Worm (Caenorhabditis elegans) whole organism, early embryonic: ENCODE data around the gene kin-20.

Source experiments
- B0310.2 ChIP-seq: sonication (generic microtip); optimal IDR thresholded peaks from 2 replicates; lab custom pipeline; 2016; ENCODE audit warnings: mild to moderate bottlenecking, missing genetic modification characterization, missing compliant biosample characterization
- aly-1 ChIP-seq: sonication (generic microtip); optimal IDR thresholded peaks from 2 replicates; lab custom pipeline; 2016; ENCODE audit warnings: missing genetic modification characterization, missing compliant biosample characterization
- ama-1 ChIP-seq: fragments of 150-350 bp; optimal IDR thresholded peaks from 2 replicates; lab custom pipeline; 2014
- ceh-13 ChIP-seq: fragments of 200-800 bp; sonication (Bioruptor generic); optimal IDR thresholded peaks from 2 replicates; lab custom pipeline; 2018; ENCODE audit warnings: mild to moderate bottlenecking, missing genetic modification characterization, missing compliant biosample characterization
- ceh-36 ChIP-seq: sonication (generic microtip); optimal IDR thresholded peaks from 2 replicates; lab custom pipeline; 2016; ENCODE audit warnings: missing genetic modification characterization, inconsistent platforms, missing compliant biosample characterization
- ets-7 ChIP-seq: sonication (generic microtip); optimal IDR thresholded peaks from 2 replicates; lab custom pipeline; 2016; ENCODE audit warnings: missing genotype, missing genetic modification characterization, missing compliant biosample characterization
- flt-1 ChIP-seq: fragments of 200-800 bp; sonication (Bioruptor generic); IDR thresholded peaks from 2 replicates; pipeline ENCODE4 v1.3.6; 2022; ENCODE audit warnings: missing genetic modification characterization, missing compliant biosample characterization
- hmbx-1 ChIP-seq: sonication (generic microtip); optimal IDR thresholded peaks from 2 replicates; lab custom pipeline; 2016; ENCODE audit warnings: mild to moderate bottlenecking, missing genetic modification characterization, missing compliant biosample characterization
- hmg-4 ChIP-seq: fragments of 200-800 bp; sonication (Bioruptor generic); optimal IDR thresholded peaks from 2 replicates; lab custom pipeline; 2018; ENCODE audit warnings: mild to moderate bottlenecking, missing genetic modification characterization, missing compliant biosample characterization
- pes-1 ChIP-seq: fragments of 200-800 bp; sonication (Bioruptor generic); IDR thresholded peaks from 2 replicates; pipeline ENCODE4 v1.3.6; 2022; ENCODE audit warnings: missing genetic modification reagents, missing genetic modification characterization, missing compliant biosample characterization
- scrt-1 ChIP-seq: fragments of 200-800 bp; sonication (Bioruptor generic); IDR thresholded peaks from 2 replicates; pipeline ENCODE4 v1.3.6; 2022; ENCODE audit warnings: missing genetic modification characterization, missing compliant biosample characterization
- tbx-11 ChIP-seq: fragments of 200-800 bp; sonication (Bioruptor generic); IDR thresholded peaks from 2 replicates; pipeline ENCODE4 v1.3.6; 2022; ENCODE audit warnings: missing genetic modification characterization, missing compliant biosample characterization

DNA sequence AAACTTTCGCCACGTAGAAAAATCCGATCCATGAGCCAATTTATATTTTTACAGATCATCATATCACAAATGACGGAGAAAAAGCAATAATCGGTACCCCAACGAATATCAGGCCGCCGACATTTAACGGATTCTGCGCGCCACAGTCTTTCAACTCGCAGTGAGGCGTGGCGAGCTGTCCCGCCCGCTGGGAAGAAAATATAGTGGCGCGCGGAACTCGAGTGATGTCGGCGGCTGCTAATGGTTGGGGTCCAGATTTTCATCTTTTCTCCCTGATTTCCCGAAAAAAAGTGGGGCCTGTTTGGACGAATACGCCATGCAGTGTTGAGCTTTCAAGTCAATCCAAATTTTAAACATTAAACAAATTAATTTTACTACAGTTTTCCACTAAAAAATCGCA, 1.0 kb upstream of the kin-20 start:
- no peak for TF ChIP-seq ets-7 (tag; lab: Kevin White, UChicago)
- TF ChIP-seq aly-1 (tag; lab: Kevin White, UChicago), result no peak
- TF ChIP-seq ama-1 (lab: Kevin White, UChicago), result no peak
- no peak for TF ChIP-seq pes-1 (GFP tag; lab: Robert Waterston, UW)
- no peak for TF ChIP-seq ceh-13 (GFP tag; lab: Kevin White, UChicago)
- TF ChIP-seq hmbx-1 (tag; lab: Kevin White, UChicago), result no peak
- TF ChIP-seq tbx-11 (GFP tag; lab: Robert Waterston, UW), result no peak
- no peak for TF ChIP-seq flt-1 (GFP tag; lab: Robert Waterston, UW)
- TF ChIP-seq B0310.2 (tag; lab: Kevin White, UChicago), result no peak
- no peak for TF ChIP-seq ceh-36 (tag; lab: Kevin White, UChicago)
- no peak for TF ChIP-seq hmg-4 (GFP tag; lab: Kevin White, UChicago)
- TF ChIP-seq scrt-1 (GFP tag; lab: Robert Waterston, UW), result no peak
